Fruit fly (Drosophila melanogaster): ENCODE data around the gene CG7322.

The CG7322 gene

dm6 chrX:18834399-18834798, 23.2 kb downstream of the CG7322 start (continued):
- TF ChIP-seq CG18619 (GFP tag; optimal IDR thresholded peaks at IDR 0.05) = no peak
- no peak for TF ChIP-seq CG3163 (GFP tag; optimal IDR thresholded peaks at IDR 0.05)
- no peak for TF ChIP-seq amos (GFP tag; IDR thresholded peaks at IDR 0.05; ENCODE audit: partially characterized antibody)
- TF ChIP-seq Dek (tag; optimal IDR thresholded peaks at IDR 0.05) = no peak
- TF ChIP-seq fru (optimal IDR thresholded peaks at IDR 0.05) = no peak
- no peak for TF ChIP-seq trh (GFP tag; optimal IDR thresholded peaks at IDR 0.05)
- TF ChIP-seq BtbVII (GFP tag; optimal IDR thresholded peaks at IDR 0.05) = no peak
- no peak for TF ChIP-seq Ravus (GFP tag; IDR thresholded peaks at IDR 0.05)
- no peak for TF ChIP-seq Gsc (GFP tag; IDR thresholded peaks at IDR 0.05)
- TF ChIP-seq fd102C (GFP tag; optimal IDR thresholded peaks at IDR 0.05) = no peak
- TF ChIP-seq CG8478 (optimal IDR thresholded peaks at IDR 0.05) = no peak
- TF ChIP-seq Chrac-16 (GFP tag; optimal IDR thresholded peaks at IDR 0.05) = no peak
- no peak for TF ChIP-seq klu (GFP tag; IDR thresholded peaks at IDR 0.05)
- no peak for TF ChIP-seq ap (GFP tag; IDR thresholded peaks at IDR 0.05)
- TF ChIP-seq Xbp1 (GFP tag; optimal IDR thresholded peaks at IDR 0.05) = no peak
- no peak for TF ChIP-seq grn (GFP tag; optimal IDR thresholded peaks at IDR 0.05)
- no peak for TF ChIP-seq br (optimal IDR thresholded peaks at IDR 0.05)
- no peak for TF ChIP-seq CG31365 (tag; optimal IDR thresholded peaks at IDR 0.05)
- peak; percentile 53 for TF ChIP-seq esg (GFP tag; conservative IDR thresholded peaks at IDR 0.05)
- TF ChIP-seq da (GFP tag; optimal IDR thresholded peaks at IDR 0.05) = no peak
- peak; percentile 24 for TF ChIP-seq CG3281 (GFP tag; optimal IDR thresholded peaks at IDR 0.05)
- no peak for TF ChIP-seq CG34224 (GFP tag; IDR thresholded peaks at IDR 0.05; ENCODE audit: partially characterized antibody)
- TF ChIP-seq CG11085 (GFP tag; IDR thresholded peaks at IDR 0.05) = no peak; the same call in 1 of the 2 replicates
- no peak for TF ChIP-seq CG16779 (GFP tag; IDR thresholded peaks at IDR 0.05)
- TF ChIP-seq row (GFP tag; IDR thresholded peaks at IDR 0.05) = 0 out of 3 replicates have a peak, but pooled peaks have one; percentile 21
- no peak for TF ChIP-seq D19A (tag; optimal IDR thresholded peaks at IDR 0.05)
- no peak for TF ChIP-seq CG43689 (GFP tag; IDR thresholded peaks at IDR 0.05)
- TF ChIP-seq phol (tag; optimal IDR thresholded peaks at IDR 0.05) = peak; percentile 17
- TF ChIP-seq CG2678 (tag; optimal IDR thresholded peaks at IDR 0.05) = peak; percentile 34
- no peak for TF ChIP-seq CG32767 (GFP tag; IDR thresholded peaks at IDR 0.05)
- TF ChIP-seq CG7745 (tag; optimal IDR thresholded peaks at IDR 0.05) = no peak
- TF ChIP-seq CG6854 (GFP tag; optimal IDR thresholded peaks at IDR 0.05) = no peak
- TF ChIP-seq pb (GFP tag; optimal IDR thresholded peaks at IDR 0.05) = no peak
- no peak for TF ChIP-seq Sin3A (optimal IDR thresholded peaks at IDR 0.05)
- TF ChIP-seq CG12155 (GFP tag; optimal IDR thresholded peaks at IDR 0.05) = no peak
- TF ChIP-seq twi (tag; optimal IDR thresholded peaks at IDR 0.05) = no peak
- no peak for TF ChIP-seq pfk (GFP tag; optimal IDR thresholded peaks at IDR 0.05)
- no peak for TF ChIP-seq NC2α (GFP tag; optimal IDR thresholded peaks at IDR 0.05)
- TF ChIP-seq Rfx (GFP tag; IDR thresholded peaks at IDR 0.05) = 0 out of 2 replicates have a peak, but pooled peaks have one; percentile 22
- no peak for TF ChIP-seq B-H2 (GFP tag; optimal IDR thresholded peaks at IDR 0.05)
- no peak for TF ChIP-seq tx (GFP tag; optimal IDR thresholded peaks at IDR 0.05)
- peak; percentile 40 for TF ChIP-seq mam (GFP tag; optimal IDR thresholded peaks at IDR 0.05)
- TF ChIP-seq exex (tag; optimal IDR thresholded peaks at IDR 0.05) = no peak
- TF ChIP-seq ase (GFP tag; IDR thresholded peaks at IDR 0.05) = 0 out of 3 replicates have a peak, but pooled peaks have one; percentile 42
- TF ChIP-seq ash1 (GFP tag; optimal IDR thresholded peaks at IDR 0.05) = no peak
- no peak for TF ChIP-seq CG15696 (tag; optimal IDR thresholded peaks at IDR 0.05)
- no peak for TF ChIP-seq BEAF-32 (GFP tag; optimal IDR thresholded peaks at IDR 0.05)
- no peak for TF ChIP-seq CG1602 (GFP tag; optimal IDR thresholded peaks at IDR 0.05)
- TF ChIP-seq tgo (GFP tag; IDR thresholded peaks at IDR 0.05) = peak; percentile 21; the same call in 1 of the 3 replicates
- TF ChIP-seq CG14014 (GFP tag; IDR thresholded peaks at IDR 0.05) = 0 out of 2 replicates have a peak, but pooled peaks have one; percentile 19
- no peak for TF ChIP-seq CG5180 (GFP tag; optimal IDR thresholded peaks at IDR 0.05)
- peak; percentile 49 for TF ChIP-seq Drgx (GFP tag; IDR thresholded peaks at IDR 0.05)
- TF ChIP-seq lbe (GFP tag; optimal IDR thresholded peaks at IDR 0.05) = peak; percentile 72
